Fruit fly (Drosophila melanogaster): Measurements from ENCODE around the gene mtSSB.

DNA sequence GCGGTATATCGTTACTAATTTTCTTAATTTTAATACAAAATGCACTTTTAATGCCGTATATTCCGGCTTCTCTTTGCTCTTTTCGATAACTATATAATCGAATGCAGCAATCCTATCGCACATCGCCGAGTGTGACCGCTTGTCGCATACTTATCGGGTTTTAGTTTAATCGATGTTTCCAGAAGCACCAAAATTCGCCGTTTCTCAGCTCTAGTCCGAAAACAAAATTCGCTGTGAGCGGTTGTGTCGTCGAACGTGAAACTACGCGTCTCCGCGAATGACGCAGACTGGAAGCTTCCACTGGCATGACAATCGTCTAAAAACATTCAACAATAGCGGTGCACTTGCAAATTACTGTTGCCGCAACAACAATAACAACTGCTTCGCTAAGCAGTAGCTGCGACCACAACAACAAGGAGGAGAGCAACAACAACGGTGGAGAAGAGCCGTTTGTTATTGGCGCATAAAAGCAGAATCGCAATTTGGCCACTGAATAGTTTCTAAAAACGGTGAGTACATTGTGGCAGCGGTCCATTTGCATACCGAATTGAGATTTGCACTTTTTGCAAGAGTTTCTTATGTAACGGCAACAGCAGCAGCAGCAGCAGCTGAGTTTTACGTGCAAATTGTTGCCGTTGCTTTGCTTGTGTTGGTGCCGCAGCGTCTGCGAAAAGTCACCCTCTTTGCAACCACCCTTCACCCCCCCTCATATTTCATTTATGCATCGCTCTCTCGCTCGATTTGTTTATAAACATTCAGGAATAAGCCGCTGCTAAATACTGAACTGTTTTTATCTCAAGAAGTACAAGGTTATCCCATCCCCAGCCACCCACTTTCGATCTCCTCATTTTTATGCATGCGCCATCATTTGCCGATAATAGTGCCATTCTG, 18.0 kb downstream of the mtSSB start, which contains the start of gene sra:
- TF ChIP-seq CG31365 (tag; optimal IDR thresholded peaks at IDR 0.05) (peak; percentile 38), CG11560 (tag; IDR thresholded peaks at IDR 0.05) (peak; percentile 97), Dref (GFP tag; IDR thresholded peaks at IDR 0.05) (peak; percentile 100), unpg (GFP tag; optimal IDR thresholded peaks at IDR 0.05) (peak; percentile 13), jing (GFP tag; optimal IDR thresholded peaks at IDR 0.05) (no peak)

Measured in whole organism, embryonic.